Worm (Caenorhabditis elegans) whole organism, late embryonic: ENCODE results near the gene ilc-17.1.
A peak's percentile ranks its signal among the peaks of the same experiment; 100 is the strongest.

Source experiments
- C08G9.2 ChIP-seq: sonication (generic microtip); optimal IDR thresholded peaks from 2 replicates; lab custom pipeline; 2016; ENCODE audit warnings: mild to moderate bottlenecking, missing genetic modification characterization, moderate library complexity, missing compliant biosample characterization
- C38D4.7 ChIP-seq: fragments of 200-800 bp; sonication (Bioruptor generic); optimal IDR thresholded peaks from 2 replicates; lab custom pipeline; 2018; ENCODE audit warnings: mild to moderate bottlenecking, missing genetic modification characterization, moderate library complexity, missing compliant biosample characterization
- F13H6.1 ChIP-seq: sonication (generic microtip); optimal IDR thresholded peaks from 2 replicates; lab custom pipeline; 2016; ENCODE audit warnings: missing genetic modification characterization, missing compliant biosample characterization
- K09A11.1 ChIP-seq: sonication (generic microtip); optimal IDR thresholded peaks from 2 replicates; lab custom pipeline; 2017; ENCODE audit warnings: antibody characterized with exemption, mild to moderate bottlenecking, missing genetic modification characterization, missing compliant biosample characterization; ENCODE audit not compliant: insufficient read depth
- T23F11.4 ChIP-seq: fragments of 200-800 bp; sonication (Bioruptor generic); optimal IDR thresholded peaks from 2 replicates; lab custom pipeline; 2018; ENCODE audit warnings: mild to moderate bottlenecking, missing genetic modification characterization, missing compliant biosample characterization
- Y22D7AL.16 ChIP-seq: sonication (generic microtip); optimal IDR thresholded peaks from 2 replicates; lab custom pipeline; 2016; ENCODE audit warnings: missing genetic modification characterization, missing compliant biosample characterization
- ama-1 ChIP-seq: fragments of 150-350 bp; optimal IDR thresholded peaks from 2 replicates; lab custom pipeline; 2014
- ceh-19 ChIP-seq: fragments of 200-800 bp; sonication (Bioruptor generic); optimal IDR thresholded peaks from 2 replicates; lab custom pipeline; 2018; ENCODE audit warnings: mild to moderate bottlenecking, missing genetic modification characterization, missing compliant biosample characterization
- ceh-2 ChIP-seq: sonication (generic microtip); optimal IDR thresholded peaks from 2 replicates; lab custom pipeline; 2016; ENCODE audit warnings: missing genotype, missing genetic modification characterization, missing compliant biosample characterization
- ceh-30 ChIP-seq: fragments of 150-350 bp; optimal IDR thresholded peaks from 2 replicates; lab custom pipeline; 2014; ENCODE audit warnings: missing biosample characterization, missing genetic modification characterization
- ceh-31 ChIP-seq: sonication (generic microtip); optimal IDR thresholded peaks from 2 replicates; lab custom pipeline; 2016; ENCODE audit warnings: missing genetic modification characterization, missing compliant biosample characterization
- ceh-45 ChIP-seq: fragments of 200-800 bp; sonication (Bioruptor generic); IDR thresholded peaks from 2 replicates; pipeline ENCODE4 v1.3.6; 2022; ENCODE audit warnings: missing genetic modification reagents, missing genetic modification characterization, missing compliant biosample characterization
- dmd-4 ChIP-seq: sonication (generic microtip); optimal IDR thresholded peaks from 2 replicates; lab custom pipeline; 2016; ENCODE audit warnings: borderline replicate concordance, missing genetic modification characterization, missing compliant biosample characterization
- dve-1 ChIP-seq: sonication (generic microtip); optimal IDR thresholded peaks from 2 replicates; lab custom pipeline; 2017; ENCODE audit warnings: antibody characterized with exemption, mild to moderate bottlenecking, missing genetic modification characterization, missing compliant biosample characterization
- elt-2 ChIP-seq: sonication (generic microtip); optimal IDR thresholded peaks from 2 replicates; lab custom pipeline; 2016; ENCODE audit warnings: missing genetic modification reagents, missing genetic modification characterization, missing compliant biosample characterization
- ets-4 ChIP-seq: sonication (generic microtip); optimal IDR thresholded peaks from 2 replicates; lab custom pipeline; 2016; ENCODE audit warnings: missing genetic modification characterization, missing compliant biosample characterization
- eyg-1 ChIP-seq: sonication (generic microtip); optimal IDR thresholded peaks from 2 replicates; lab custom pipeline; 2016; ENCODE audit warnings: missing genotype, missing genetic modification characterization, missing compliant biosample characterization
- fax-1 ChIP-seq: sonication (generic microtip); optimal IDR thresholded peaks from 2 replicates; lab custom pipeline; 2016; ENCODE audit warnings: missing genotype, missing genetic modification characterization, missing compliant biosample characterization
- fkh-10 ChIP-seq: fragments of 150-350 bp; optimal IDR thresholded peaks from 2 replicates; lab custom pipeline; 2014; ENCODE audit warnings: missing biosample characterization, missing genetic modification reagents, missing genetic modification characterization
- hlh-15 ChIP-seq: sonication (generic microtip); optimal IDR thresholded peaks from 2 replicates; lab custom pipeline; 2016; ENCODE audit warnings: missing genetic modification characterization, missing compliant biosample characterization
- hlh-30 ChIP-seq: sonication (generic microtip); optimal IDR thresholded peaks from 2 replicates; lab custom pipeline; 2017; ENCODE audit warnings: antibody characterized with exemption, missing genetic modification characterization, missing compliant biosample characterization; ENCODE audit not compliant: insufficient read depth
- hlh-8 ChIP-seq: sonication (generic microtip); optimal IDR thresholded peaks from 2 replicates; lab custom pipeline; 2016; ENCODE audit warnings: missing genotype, missing genetic modification characterization, missing compliant biosample characterization
- nhr-232 ChIP-seq: sonication (generic microtip); optimal IDR thresholded peaks from 2 replicates; lab custom pipeline; 2016; ENCODE audit warnings: missing genetic modification characterization, missing compliant biosample characterization
- npax-4 ChIP-seq: sonication (generic microtip); optimal IDR thresholded peaks from 2 replicates; lab custom pipeline; 2016; ENCODE audit warnings: missing genetic modification characterization, missing compliant biosample characterization
- odd-2 ChIP-seq: sonication (generic microtip); optimal IDR thresholded peaks from 2 replicates; lab custom pipeline; 2017; ENCODE audit warnings: antibody characterized with exemption, mild to moderate bottlenecking, missing genetic modification characterization, missing compliant biosample characterization
- pat-9 ChIP-seq: fragments of 200-800 bp; sonication (Bioruptor generic); optimal IDR thresholded peaks from 2 replicates; lab custom pipeline; 2018; ENCODE audit warnings: mild to moderate bottlenecking, missing genetic modification characterization, moderate library complexity, missing compliant biosample characterization
- sox-2 ChIP-seq: fragments of 200-800 bp; sonication (Bioruptor generic); IDR thresholded peaks from 2 replicates; pipeline ENCODE4 v1.3.6; 2022; ENCODE audit warnings: missing genetic modification reagents, missing genetic modification characterization, missing compliant biosample characterization
- sox-4 ChIP-seq: sonication (generic microtip); optimal IDR thresholded peaks from 2 replicates; lab custom pipeline; 2017; ENCODE audit warnings: mild to moderate bottlenecking, missing genetic modification characterization, inconsistent platforms, missing compliant biosample characterization
- tbx-2 ChIP-seq: sonication (generic microtip); optimal IDR thresholded peaks from 2 replicates; lab custom pipeline; 2016; ENCODE audit warnings: missing genetic modification characterization, missing compliant biosample characterization
- ttx-3 ChIP-seq: sonication (generic microtip); optimal IDR thresholded peaks from 2 replicates; lab custom pipeline; 2016; ENCODE audit warnings: missing genetic modification reagents, missing genetic modification characterization, missing compliant biosample characterization
- unc-86 ChIP-seq: sonication (generic microtip); optimal IDR thresholded peaks from 2 replicates; lab custom pipeline; 2016; ENCODE audit warnings: missing genetic modification characterization, missing compliant biosample characterization
- zip-5 ChIP-seq: sonication (generic microtip); optimal IDR thresholded peaks from 2 replicates; lab custom pipeline; 2016; ENCODE audit warnings: missing genetic modification characterization, missing compliant biosample characterization

The ilc-17.1 gene

DNA sequence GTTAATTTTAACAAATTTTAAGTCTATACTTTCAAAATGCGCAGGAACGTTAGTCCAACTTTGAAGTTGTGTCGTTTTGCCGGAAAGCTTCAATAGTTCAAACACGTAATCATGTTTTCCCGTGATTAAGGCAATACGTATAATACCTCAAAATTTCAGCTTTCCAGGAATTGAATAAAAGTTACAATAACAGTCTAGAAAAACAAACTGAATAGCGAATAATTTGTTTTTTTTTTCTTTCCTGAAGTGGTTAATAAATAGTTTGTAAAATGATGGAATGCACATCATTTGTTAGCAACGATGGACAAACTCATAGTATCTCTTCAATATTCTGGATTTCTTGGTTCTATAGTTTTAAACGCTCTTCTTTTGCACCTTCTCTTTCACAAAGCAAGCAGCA is 20.4 kb upstream of the ilc-17.1 start, which contains the start of gene str-123:
str-123 (plus strand) TSS at position 301 of the 400 bp plus-strand sequence.
- TF ChIP-seq sox-4 (tag; lab: Kevin White, UChicago): no peak
- TF ChIP-seq unc-86 (tag; lab: Kevin White, UChicago): no peak
- TF ChIP-seq eyg-1 (tag; lab: Kevin White, UChicago): no peak
- no peak for TF ChIP-seq ama-1 (lab: Kevin White, UChicago)
- no peak for TF ChIP-seq odd-2 (tag; lab: Kevin White, UChicago)
- TF ChIP-seq fkh-10: no peak
- TF ChIP-seq sox-2: no peak
- TF ChIP-seq dmd-4 (tag; lab: Kevin White, UChicago): no peak
- TF ChIP-seq zip-5 (tag; lab: Kevin White, UChicago): no peak
- no peak for TF ChIP-seq nhr-232 (tag; lab: Kevin White, UChicago)
- no peak for TF ChIP-seq ceh-30 (tag; lab: Kevin White, UChicago)
- TF ChIP-seq, all 69 proteins: peak for 0

DNA sequence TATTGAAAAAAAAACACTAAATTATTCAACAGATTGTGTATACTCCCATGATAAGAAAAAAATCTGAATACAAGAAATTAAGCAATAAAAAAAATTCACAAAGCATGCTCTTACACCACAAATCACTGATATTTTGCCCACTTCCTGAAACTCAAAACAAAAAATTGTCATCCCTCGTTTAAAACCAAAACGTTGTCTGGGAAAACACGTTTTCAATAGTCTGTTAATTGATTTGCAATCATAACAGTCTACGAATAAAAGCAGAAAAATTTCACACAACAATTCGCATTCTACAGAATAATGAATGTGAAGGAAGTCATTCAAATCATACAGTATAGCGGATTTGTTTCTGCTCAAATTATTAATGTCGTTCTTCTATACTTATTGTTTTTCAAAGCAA is 18.0 kb upstream of the ilc-17.1 start, which contains the start of gene str-124:
str-124 (plus strand) TSS at position 301 of the 400 bp plus-strand sequence.
- no peak for TF ChIP-seq K09A11.1 (tag; lab: Kevin White, UChicago)
- TF ChIP-seq T23F11.4 (GFP tag; lab: Kevin White, UChicago): no peak
- no peak for TF ChIP-seq hlh-15 (tag; lab: Kevin White, UChicago)
- no peak for TF ChIP-seq C08G9.2 (tag; lab: Kevin White, UChicago)
- no peak for TF ChIP-seq Y22D7AL.16
- TF ChIP-seq C38D4.7 (GFP tag; lab: Kevin White, UChicago): no peak
- no peak for TF ChIP-seq dve-1 (tag; lab: Kevin White, UChicago)

DNA sequence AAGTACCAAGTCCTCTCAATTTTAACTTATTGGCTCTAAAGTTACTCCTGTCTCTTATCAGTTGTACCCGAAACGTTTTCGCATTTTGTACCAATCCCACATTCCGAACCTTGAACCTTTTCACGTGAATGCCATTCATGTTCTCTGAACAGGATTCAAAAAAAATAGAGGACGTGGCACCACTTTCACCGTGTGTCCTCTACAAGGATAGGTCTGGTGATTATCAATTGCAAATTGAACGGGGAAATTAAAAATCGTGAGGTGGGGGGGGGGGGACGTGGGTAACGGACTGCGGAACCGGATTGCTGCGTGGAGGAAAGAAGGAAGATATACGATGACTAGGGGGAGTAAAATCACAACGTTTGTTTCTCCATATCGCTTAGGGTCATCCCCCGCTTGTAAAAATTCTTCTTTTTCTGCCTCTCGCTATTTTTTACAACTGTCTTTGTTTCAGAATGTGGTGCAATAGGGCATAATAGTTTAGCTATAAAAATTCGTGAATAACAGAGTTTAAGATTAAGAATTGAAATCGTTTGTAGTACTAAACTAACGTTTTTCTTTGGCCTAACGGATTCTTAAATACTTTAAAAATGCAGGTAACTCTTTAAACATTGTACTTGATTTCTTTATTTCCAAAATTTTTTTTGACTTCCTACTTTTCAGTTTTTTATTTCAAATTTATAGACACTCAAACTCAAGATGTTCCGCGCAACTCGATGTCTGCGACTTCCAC is 12.3 kb upstream of the ilc-17.1 start, which contains the start of gene alh-13:
alh-13 (plus strand) TSS at position 683 of the 733 bp plus-strand sequence.
- no peak for TF ChIP-seq ceh-31 (tag; lab: Kevin White, UChicago)
- no peak for TF ChIP-seq ets-4 (tag; lab: Kevin White, UChicago)
- no peak for TF ChIP-seq ceh-2 (tag; lab: Kevin White, UChicago)
- TF ChIP-seq hlh-30 (tag; lab: Kevin White, UChicago): no peak
- TF ChIP-seq nhr-232 (tag; lab: Kevin White, UChicago): no peak
- TF ChIP-seq hlh-8 (tag; lab: Kevin White, UChicago): no peak
- no peak for TF ChIP-seq C38D4.7 (GFP tag; lab: Kevin White, UChicago)
- no peak for TF ChIP-seq pat-9 (tag; lab: Kevin White, UChicago)
- TF ChIP-seq fax-1 (tag; lab: Kevin White, UChicago): no peak
- TF ChIP-seq F13H6.1 (tag; lab: Kevin White, UChicago): no peak

DNA sequence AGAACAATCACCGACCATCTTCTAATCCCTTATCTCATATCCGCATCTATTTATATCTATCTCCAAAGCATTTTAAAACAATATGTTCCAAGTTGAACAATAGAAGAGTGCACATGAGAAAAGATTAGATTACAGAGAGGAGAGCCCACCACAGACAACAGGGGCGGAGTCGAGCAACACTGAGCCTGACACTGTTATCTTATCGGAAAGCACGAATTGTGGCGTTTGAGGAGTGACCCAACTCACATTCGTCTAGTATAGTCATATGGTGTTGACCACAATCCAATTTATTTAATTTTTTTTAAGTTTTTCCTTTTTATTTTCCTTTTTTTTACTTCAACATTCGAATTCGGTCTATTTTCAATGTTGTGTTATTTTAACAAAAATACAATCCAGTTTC is 11.1 kb upstream of the ilc-17.1 start:
- TF ChIP-seq elt-2 (tag; lab: Kevin White, UChicago): peak; percentile 85
- no peak for TF ChIP-seq tbx-2

DNA sequence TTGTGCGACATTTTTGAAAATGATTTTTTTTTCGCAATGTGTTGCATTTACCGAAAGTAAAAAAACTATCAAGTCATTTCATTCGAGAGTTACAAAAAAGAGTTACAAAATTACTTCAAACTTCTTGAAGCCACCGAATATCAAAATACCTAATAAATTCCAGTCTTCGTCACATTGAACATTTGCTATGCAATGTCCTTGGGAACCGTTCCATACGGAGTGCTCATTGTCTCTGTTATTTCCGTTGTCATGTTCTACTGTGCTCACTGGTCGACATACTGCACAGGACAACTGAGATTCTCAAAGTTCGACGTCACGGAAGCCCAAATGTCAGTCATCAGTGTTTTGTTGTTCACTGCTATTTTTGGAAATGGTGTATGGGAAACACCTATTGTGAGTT is 5.6 kb downstream of the ilc-17.1 start:
- TF ChIP-seq ceh-19 (GFP tag; lab: Kevin White, UChicago) (no peak), ceh-31 (tag; lab: Kevin White, UChicago) (no peak), dmd-4 (tag; lab: Kevin White, UChicago) (no peak), F13H6.1 (tag; lab: Kevin White, UChicago) (no peak), npax-4 (tag; lab: Kevin White, UChicago) (no peak), ceh-45 (GFP tag; lab: Robert Waterston, UW) (no peak), ttx-3 (tag; lab: Kevin White, UChicago) (no peak), nhr-232 (tag; lab: Kevin White, UChicago) (no peak), elt-2 (tag; lab: Kevin White, UChicago) (no peak)
